Comparison of ENCODE assay signal across 1 fruit fly cellular context in genomic region chr2L:10987370-10987853, dm6.
TF ChIP-seq lines count a peak whose summit lies in the region.

TSS of gene piwi (minus strand) at chr2L:10987420.
TSS of gene CG12253 (plus strand) at chr2L:10987806.

TF ChIP-seq in whole organism, embryonic, 481 proteins besides CTCF, POLR2A, EP300 and RAD21 (continued from another document and continues in another):
- TF ChIP-seq Opbp (GFP tag; IDR thresholded peaks at IDR 0.05; lab: Robert Waterston, UW; ENCODE audit: partially characterized antibody): no peak
- TF ChIP-seq Sin3A (optimal IDR thresholded peaks at IDR 0.05; lab: Kevin White, UChicago): no peak
- no peak for TF ChIP-seq onecut (GFP tag; IDR thresholded peaks at IDR 0.05; lab: Robert Waterston, UW)
- peak; percentile 39 for TF ChIP-seq zf30C (GFP tag; optimal IDR thresholded peaks at IDR 0.05; lab: Kevin White, UChicago)
- TF ChIP-seq gfzf (GFP tag; optimal IDR thresholded peaks at IDR 0.05; lab: Kevin White, UChicago): peak; percentile 69
- no peak for TF ChIP-seq Vsx1 (GFP tag; optimal IDR thresholded peaks at IDR 0.05; lab: Kevin White, UChicago)
- no peak for TF ChIP-seq cas (GFP tag; IDR thresholded peaks at IDR 0.05; lab: Robert Waterston, UW)
- TF ChIP-seq gcm2 (GFP tag; optimal IDR thresholded peaks at IDR 0.05; lab: Kevin White, UChicago): no peak
- peak; percentile 22 for TF ChIP-seq chn (GFP tag; optimal IDR thresholded peaks at IDR 0.05; lab: Kevin White, UChicago)
- TF ChIP-seq tup (GFP tag; optimal IDR thresholded peaks at IDR 0.05; lab: Kevin White, UChicago): no peak
- TF ChIP-seq dmrt11E (tag; optimal IDR thresholded peaks at IDR 0.05; lab: Kevin White, UChicago): peak; percentile 90
- peak; percentile 70 for TF ChIP-seq fd96Cb (tag; optimal IDR thresholded peaks at IDR 0.05; lab: Kevin White, UChicago)
- peak; percentile 83 for TF ChIP-seq Rfx (GFP tag; IDR thresholded peaks at IDR 0.05; lab: Robert Waterston, UW)
- TF ChIP-seq CG15601 (tag; optimal IDR thresholded peaks at IDR 0.05; lab: Kevin White, UChicago): peak; percentile 86
- TF ChIP-seq CG3995 (GFP tag; optimal IDR thresholded peaks at IDR 0.05; lab: Kevin White, UChicago): no peak
- TF ChIP-seq CG11504 (tag; optimal IDR thresholded peaks at IDR 0.05; lab: Kevin White, UChicago): no peak
- peak; percentile 50 for TF ChIP-seq bab2 (GFP tag; optimal IDR thresholded peaks at IDR 0.05; lab: Kevin White, UChicago)
- TF ChIP-seq CG4424 (GFP tag; optimal IDR thresholded peaks at IDR 0.05; lab: Kevin White, UChicago): peak; percentile 42
- TF ChIP-seq wdn (GFP tag; IDR thresholded peaks at IDR 0.05; lab: Robert Waterston, UW): peak; percentile 61; the same call in 1 of the 2 replicates
- no peak for TF ChIP-seq Hmr (GFP tag; optimal IDR thresholded peaks at IDR 0.05; lab: Kevin White, UChicago)
- TF ChIP-seq Hr39 (optimal IDR thresholded peaks at IDR 0.05; lab: Kevin White, UChicago): no peak
- TF ChIP-seq twi (tag; optimal IDR thresholded peaks at IDR 0.05; lab: Kevin White, UChicago): peak; percentile 69
- no peak for TF ChIP-seq ssp (GFP tag; IDR thresholded peaks at IDR 0.05; lab: Robert Waterston, UW)
- TF ChIP-seq D19A (tag; optimal IDR thresholded peaks at IDR 0.05; lab: Kevin White, UChicago): peak; percentile 70
- peak; percentile 96 for TF ChIP-seq gem (tag; optimal IDR thresholded peaks at IDR 0.05; lab: Kevin White, UChicago)
- TF ChIP-seq CG12299 (tag; optimal IDR thresholded peaks at IDR 0.05; lab: Kevin White, UChicago): peak; percentile 69
- peak; percentile 89 for TF ChIP-seq dysf (GFP tag; IDR thresholded peaks at IDR 0.05; lab: Robert Waterston, UW)
- no peak for TF ChIP-seq aop (GFP tag; IDR thresholded peaks at IDR 0.05; lab: Robert Waterston, UW)
- TF ChIP-seq pho (GFP tag; optimal IDR thresholded peaks at IDR 0.05; lab: Kevin White, UChicago): peak; percentile 64
- TF ChIP-seq NK7.1 (GFP tag; optimal IDR thresholded peaks at IDR 0.05; lab: Kevin White, UChicago): no peak
- TF ChIP-seq CG13296 (GFP tag; optimal IDR thresholded peaks at IDR 0.05; lab: Kevin White, UChicago): peak; percentile 17
- no peak for TF ChIP-seq CG6254 (GFP tag; optimal IDR thresholded peaks at IDR 0.05; lab: Kevin White, UChicago)
- peak; percentile 40 for TF ChIP-seq CG17359 (tag; optimal IDR thresholded peaks at IDR 0.05; lab: Kevin White, UChicago)
- TF ChIP-seq Pdp1 (GFP tag; optimal IDR thresholded peaks at IDR 0.05; lab: Kevin White, UChicago): no peak
- TF ChIP-seq CG7357 (GFP tag; IDR thresholded peaks at IDR 0.05; lab: Robert Waterston, UW): no peak
- TF ChIP-seq Sox100B (GFP tag; optimal IDR thresholded peaks at IDR 0.05; lab: Kevin White, UChicago): peak; percentile 68
- no peak for TF ChIP-seq Taf1 (GFP tag; IDR thresholded peaks at IDR 0.05; lab: Robert Waterston, UW)
- TF ChIP-seq org-1 (GFP tag; optimal IDR thresholded peaks at IDR 0.05; lab: Kevin White, UChicago): peak; percentile 57
- TF ChIP-seq Lpt (GFP tag; optimal IDR thresholded peaks at IDR 0.05; lab: Kevin White, UChicago): no peak
- TF ChIP-seq CG2116 (GFP tag; optimal IDR thresholded peaks at IDR 0.05; lab: Kevin White, UChicago): peak; percentile 57
- peak; percentile 55 for TF ChIP-seq Nf-YA (GFP tag; IDR thresholded peaks at IDR 0.05; lab: Robert Waterston, UW)
- TF ChIP-seq fu2 (GFP tag; optimal IDR thresholded peaks at IDR 0.05; lab: Kevin White, UChicago): peak; percentile 35
- TF ChIP-seq kni (GFP tag; optimal IDR thresholded peaks at IDR 0.05; lab: Kevin White, UChicago): no peak
- no peak for TF ChIP-seq hb (GFP tag; IDR thresholded peaks at IDR 0.05; lab: Robert Waterston, UW; ENCODE audit: partially characterized antibody)
- TF ChIP-seq al (GFP tag; IDR thresholded peaks at IDR 0.05; lab: Robert Waterston, UW): peak; percentile 65; the same call in 1 of the 2 replicates
- TF ChIP-seq her (GFP tag; optimal IDR thresholded peaks at IDR 0.05; lab: Kevin White, UChicago): no peak
- TF ChIP-seq CG34376 (GFP tag; optimal IDR thresholded peaks at IDR 0.05; lab: Kevin White, UChicago): no peak
- no peak for TF ChIP-seq ara (GFP tag; IDR thresholded peaks at IDR 0.05; lab: Robert Waterston, UW)
- TF ChIP-seq esg (GFP tag; conservative IDR thresholded peaks at IDR 0.05; lab: Robert Waterston, UW): peak; percentile 75
- TF ChIP-seq Hr51 (GFP tag; optimal IDR thresholded peaks at IDR 0.05; lab: Kevin White, UChicago): peak in 1 of 2 experiments; percentile 28
- TF ChIP-seq Fer1 (GFP tag; optimal IDR thresholded peaks at IDR 0.05; lab: Kevin White, UChicago): peak; percentile 20
- no peak for TF ChIP-seq gce (GFP tag; IDR thresholded peaks at IDR 0.05; lab: Robert Waterston, UW)
- TF ChIP-seq CG14050 (GFP tag; IDR thresholded peaks at IDR 0.05; lab: Robert Waterston, UW): no peak; the same call in 1 of the 3 replicates
- no peak for TF ChIP-seq yki (optimal IDR thresholded peaks at IDR 0.05; lab: Kevin White, UChicago)
- no peak for TF ChIP-seq CG11085 (GFP tag; IDR thresholded peaks at IDR 0.05; lab: Robert Waterston, UW)
- no peak for TF ChIP-seq ab (GFP tag; optimal IDR thresholded peaks at IDR 0.05; lab: Kevin White, UChicago)
- TF ChIP-seq B-H2 (GFP tag; optimal IDR thresholded peaks at IDR 0.05; lab: Kevin White, UChicago): no peak
- no peak for TF ChIP-seq CG10543 (GFP tag; optimal IDR thresholded peaks at IDR 0.05; lab: Kevin White, UChicago)
- peak; percentile 39 for TF ChIP-seq CG18011 (GFP tag; optimal IDR thresholded peaks at IDR 0.05; lab: Kevin White, UChicago)
- no peak for TF ChIP-seq CG1603 (tag; optimal IDR thresholded peaks at IDR 0.05; lab: Kevin White, UChicago)
- peak; percentile 92 for TF ChIP-seq Ptx1 (GFP tag; IDR thresholded peaks at IDR 0.05; lab: Robert Waterston, UW)
- peak; percentile 88 for TF ChIP-seq CG12659 (GFP tag; optimal IDR thresholded peaks at IDR 0.05; lab: Kevin White, UChicago)
- TF ChIP-seq Awh (GFP tag; IDR thresholded peaks at IDR 0.05; lab: Robert Waterston, UW): no peak
- TF ChIP-seq CG12744 (GFP tag; optimal IDR thresholded peaks at IDR 0.05; lab: Kevin White, UChicago): no peak
- peak; percentile 90 for TF ChIP-seq CG18764 (GFP tag; optimal IDR thresholded peaks at IDR 0.05; lab: Kevin White, UChicago)
- TF ChIP-seq CG33557 (GFP tag; optimal IDR thresholded peaks at IDR 0.05; lab: Kevin White, UChicago): no peak
- no peak for TF ChIP-seq CG14667 (GFP tag; IDR thresholded peaks at IDR 0.05; lab: Robert Waterston, UW)
- no peak for TF ChIP-seq HHEX (GFP tag; optimal IDR thresholded peaks at IDR 0.05; lab: Kevin White, UChicago)
- TF ChIP-seq bbx (GFP tag; IDR thresholded peaks at IDR 0.05; lab: Robert Waterston, UW; ENCODE audit: partially characterized antibody): no peak
- TF ChIP-seq lov (optimal IDR thresholded peaks at IDR 0.05; lab: Kevin White, UChicago): no peak
- TF ChIP-seq lov (GFP tag; IDR thresholded peaks at IDR 0.05; lab: Robert Waterston, UW): no peak
- peak; percentile 31 to 77 for TF ChIP-seq dpn (GFP tag; optimal IDR thresholded peaks at IDR 0.05; lab: Kevin White, UChicago)
- TF ChIP-seq CG8281 (tag; optimal IDR thresholded peaks at IDR 0.05; lab: Kevin White, UChicago): no peak
- TF ChIP-seq shn (GFP tag; optimal IDR thresholded peaks at IDR 0.05; lab: Kevin White, UChicago): peak; percentile 35
- no peak for TF ChIP-seq unc-4 (GFP tag; IDR thresholded peaks at IDR 0.05; lab: Robert Waterston, UW; ENCODE audit: partially characterized antibody)
- no peak for TF ChIP-seq CG13287 (GFP tag; IDR thresholded peaks at IDR 0.05; lab: Robert Waterston, UW; ENCODE audit: partially characterized antibody)
- no peak for TF ChIP-seq amos (GFP tag; IDR thresholded peaks at IDR 0.05; lab: Robert Waterston, UW; ENCODE audit: partially characterized antibody)
- TF ChIP-seq slp2 (GFP tag; optimal IDR thresholded peaks at IDR 0.05; lab: Kevin White, UChicago): no peak
- TF ChIP-seq CG4730 (GFP tag; IDR thresholded peaks at IDR 0.05; lab: Robert Waterston, UW): no peak
- peak; percentile 90 for TF ChIP-seq CG13424 (tag; optimal IDR thresholded peaks at IDR 0.05; lab: Kevin White, UChicago)
- no peak; the same call in none of the 2 replicates for TF ChIP-seq vvl (GFP tag; IDR thresholded peaks at IDR 0.05; lab: Robert Waterston, UW)
- peak; percentile 77 for TF ChIP-seq CG10979 (tag; optimal IDR thresholded peaks at IDR 0.05; lab: Kevin White, UChicago)
- no peak for TF ChIP-seq CG10321 (GFP tag; IDR thresholded peaks at IDR 0.05; lab: Robert Waterston, UW)
- TF ChIP-seq hkb (optimal IDR thresholded peaks at IDR 0.05; lab: Kevin White, UChicago): no peak
- peak; percentile 21; the same call in 1 of the 2 replicates for TF ChIP-seq hkb (GFP tag; IDR thresholded peaks at IDR 0.05; lab: Robert Waterston, UW)
- TF ChIP-seq CG7271 (tag; optimal IDR thresholded peaks at IDR 0.05; lab: Kevin White, UChicago): no peak
- no peak for TF ChIP-seq tx (GFP tag; optimal IDR thresholded peaks at IDR 0.05; lab: Kevin White, UChicago)
- TF ChIP-seq CG14441 (GFP tag; IDR thresholded peaks at IDR 0.05; lab: Robert Waterston, UW): 0 out of 2 replicates have a peak, but pooled peaks have one; percentile 40
- no peak for TF ChIP-seq hbn (GFP tag; IDR thresholded peaks at IDR 0.05; lab: Robert Waterston, UW; ENCODE audit: partially characterized antibody)
- no peak for TF ChIP-seq D19B (GFP tag; optimal IDR thresholded peaks at IDR 0.05; lab: Kevin White, UChicago)
- no peak for TF ChIP-seq MTF-1 (GFP tag; optimal IDR thresholded peaks at IDR 0.05; lab: Kevin White, UChicago; ENCODE audit: borderline replicate concordance)
- no peak for TF ChIP-seq CG31441 (GFP tag; IDR thresholded peaks at IDR 0.05; lab: Robert Waterston, UW)
- no peak for TF ChIP-seq CG7556 (GFP tag; optimal IDR thresholded peaks at IDR 0.05; lab: Kevin White, UChicago)
- peak in 1 of 3 experiments; percentile 88 for TF ChIP-seq lola (GFP tag; optimal IDR thresholded peaks at IDR 0.05; lab: Kevin White, UChicago)
- no peak for TF ChIP-seq Dad (GFP tag; optimal IDR thresholded peaks at IDR 0.05; lab: Kevin White, UChicago)
- TF ChIP-seq E2f2 (GFP tag; IDR thresholded peaks at IDR 0.05; lab: Robert Waterston, UW): peak; percentile 64
- TF ChIP-seq CG4282 (GFP tag; optimal IDR thresholded peaks at IDR 0.05; lab: Kevin White, UChicago): no peak
- TF ChIP-seq CG17361 (GFP tag; IDR thresholded peaks at IDR 0.05; lab: Robert Waterston, UW): no peak; the same call in 2 of the 3 replicates
- no peak for TF ChIP-seq CG7786 (GFP tag; optimal IDR thresholded peaks at IDR 0.05; lab: Kevin White, UChicago)
- no peak for TF ChIP-seq Dll (GFP tag; IDR thresholded peaks at IDR 0.05; lab: Robert Waterston, UW; ENCODE audit: partially characterized antibody)
- peak; percentile 68; the same call in 2 of the 3 replicates for TF ChIP-seq CG11695 (GFP tag; IDR thresholded peaks at IDR 0.05; lab: Robert Waterston, UW)
- TF ChIP-seq gsb-n (tag; optimal IDR thresholded peaks at IDR 0.05; lab: Kevin White, UChicago): no peak
- no peak for TF ChIP-seq ftz-f1 (GFP tag; optimal IDR thresholded peaks at IDR 0.05; lab: Kevin White, UChicago)
- peak; percentile 33 for TF ChIP-seq dm (GFP tag; optimal IDR thresholded peaks at IDR 0.05; lab: Kevin White, UChicago)
- TF ChIP-seq zen2 (GFP tag; IDR thresholded peaks at IDR 0.05; lab: Robert Waterston, UW; ENCODE audit: partially characterized antibody): no peak
- 0 out of 2 replicates have a peak, but pooled peaks have one; percentile 11 for TF ChIP-seq Drgx (GFP tag; IDR thresholded peaks at IDR 0.05; lab: Robert Waterston, UW)
- TF ChIP-seq CG3847 (GFP tag; IDR thresholded peaks at IDR 0.05; lab: Robert Waterston, UW): peak; percentile 84
- no peak for TF ChIP-seq CG3407 (GFP tag; optimal IDR thresholded peaks at IDR 0.05; lab: Kevin White, UChicago)
- peak; percentile 26 for TF ChIP-seq CG15073 (GFP tag; optimal IDR thresholded peaks at IDR 0.05; lab: Kevin White, UChicago)
- TF ChIP-seq eyg (GFP tag; optimal IDR thresholded peaks at IDR 0.05; lab: Kevin White, UChicago): no peak
- TF ChIP-seq CG7928 (GFP tag; optimal IDR thresholded peaks at IDR 0.05; lab: Kevin White, UChicago): peak; percentile 1
- TF ChIP-seq eve (GFP tag; optimal IDR thresholded peaks at IDR 0.05; lab: Kevin White, UChicago): no peak
- TF ChIP-seq CG11696 (GFP tag; IDR thresholded peaks at IDR 0.05; lab: Robert Waterston, UW): no peak
- TF ChIP-seq CG4707 (GFP tag; optimal IDR thresholded peaks at IDR 0.05; lab: Kevin White, UChicago): peak; percentile 7
- no peak for TF ChIP-seq CG18599 (GFP tag; optimal IDR thresholded peaks at IDR 0.05; lab: Kevin White, UChicago)
- peak; percentile 62 for TF ChIP-seq lilli (GFP tag; optimal IDR thresholded peaks at IDR 0.05; lab: Kevin White, UChicago)
- no peak for TF ChIP-seq sr (GFP tag; IDR thresholded peaks at IDR 0.05; lab: Robert Waterston, UW)
- no peak for TF ChIP-seq pan (optimal IDR thresholded peaks at IDR 0.05; lab: Kevin White, UChicago)
- TF ChIP-seq pan (GFP tag; optimal IDR thresholded peaks at IDR 0.05 in 1 of 2, IDR thresholded peaks at IDR 0.05 in 1 of 2): no peak
- TF ChIP-seq tap (tag; optimal IDR thresholded peaks at IDR 0.05; lab: Kevin White, UChicago): no peak
- no peak for TF ChIP-seq so (GFP tag; IDR thresholded peaks at IDR 0.05; lab: Robert Waterston, UW)
- no peak for TF ChIP-seq Meics (GFP tag; optimal IDR thresholded peaks at IDR 0.05; lab: Kevin White, UChicago)
- peak; percentile 64 for TF ChIP-seq ewg (GFP tag; optimal IDR thresholded peaks at IDR 0.05; lab: Kevin White, UChicago)
- TF ChIP-seq Deaf1 (tag; optimal IDR thresholded peaks at IDR 0.05; lab: Kevin White, UChicago): no peak
- TF ChIP-seq Mrtf (GFP tag; IDR thresholded peaks at IDR 0.05; lab: Robert Waterston, UW): no peak; the same call in 2 of the 3 replicates
- no peak for TF ChIP-seq p53 (GFP tag; optimal IDR thresholded peaks at IDR 0.05; lab: Kevin White, UChicago)
- TF ChIP-seq crc (GFP tag; optimal IDR thresholded peaks at IDR 0.05; lab: Kevin White, UChicago): no peak
- peak; percentile 27; the same call in 1 of the 2 replicates for TF ChIP-seq Xrp1 (GFP tag; IDR thresholded peaks at IDR 0.05; lab: Robert Waterston, UW)
- no peak for TF ChIP-seq CG11093 (GFP tag; IDR thresholded peaks at IDR 0.05; lab: Robert Waterston, UW)
- TF ChIP-seq Stat92E (GFP tag; optimal IDR thresholded peaks at IDR 0.05; lab: Kevin White, UChicago): no peak
- TF ChIP-seq ap (GFP tag; IDR thresholded peaks at IDR 0.05; lab: Robert Waterston, UW): peak; percentile 58
- peak; percentile 89 for TF ChIP-seq unpg (GFP tag; optimal IDR thresholded peaks at IDR 0.05; lab: Kevin White, UChicago)
- TF ChIP-seq croc (GFP tag; conservative IDR thresholded peaks at IDR 0.05; lab: Robert Waterston, UW): no peak
- TF ChIP-seq pzg (GFP tag; optimal IDR thresholded peaks at IDR 0.05; lab: Kevin White, UChicago): peak; percentile 11
